Worm (Caenorhabditis elegans) whole organism, early embryonic: ENCODE data around the gene srt-68.

Experiments
- B0310.2 ChIP-seq: sonication (generic microtip); optimal IDR thresholded peaks from 2 replicates; lab custom pipeline; 2016; ENCODE audit warnings: mild to moderate bottlenecking, missing genetic modification characterization, missing compliant biosample characterization
- F13C5.2 ChIP-seq: sonication (generic microtip); optimal IDR thresholded peaks from 2 replicates; lab custom pipeline; 2017; ENCODE audit warnings: mild to moderate bottlenecking, missing genetic modification characterization, inconsistent platforms, missing compliant biosample characterization
- ama-1 ChIP-seq: fragments of 150-350 bp; optimal IDR thresholded peaks from 2 replicates; lab custom pipeline; 2014
- ceh-13 ChIP-seq: fragments of 200-800 bp; sonication (Bioruptor generic); optimal IDR thresholded peaks from 2 replicates; lab custom pipeline; 2018; ENCODE audit warnings: mild to moderate bottlenecking, missing genetic modification characterization, missing compliant biosample characterization
- flt-1 ChIP-seq: fragments of 200-800 bp; sonication (Bioruptor generic); IDR thresholded peaks from 2 replicates; pipeline ENCODE4 v1.3.6; 2022; ENCODE audit warnings: missing genetic modification characterization, missing compliant biosample characterization
- hmbx-1 ChIP-seq: sonication (generic microtip); optimal IDR thresholded peaks from 2 replicates; lab custom pipeline; 2016; ENCODE audit warnings: mild to moderate bottlenecking, missing genetic modification characterization, missing compliant biosample characterization
- hmg-4 ChIP-seq: fragments of 200-800 bp; sonication (Bioruptor generic); optimal IDR thresholded peaks from 2 replicates; lab custom pipeline; 2018; ENCODE audit warnings: mild to moderate bottlenecking, missing genetic modification characterization, missing compliant biosample characterization
- hnd-1 ChIP-seq: sonication (generic microtip); optimal IDR thresholded peaks from 2 replicates; lab custom pipeline; 2016; ENCODE audit warnings: missing genetic modification characterization, missing compliant biosample characterization
- scrt-1 ChIP-seq: fragments of 200-800 bp; sonication (Bioruptor generic); IDR thresholded peaks from 2 replicates; pipeline ENCODE4 v1.3.6; 2022; ENCODE audit warnings: missing genetic modification characterization, missing compliant biosample characterization
- tbx-11 ChIP-seq: fragments of 200-800 bp; sonication (Bioruptor generic); IDR thresholded peaks from 2 replicates; pipeline ENCODE4 v1.3.6; 2022; ENCODE audit warnings: missing genetic modification characterization, missing compliant biosample characterization
- tra-4 ChIP-seq: sonication (generic microtip); optimal IDR thresholded peaks from 2 replicates; lab custom pipeline; 2017; ENCODE audit warnings: missing genetic modification characterization, missing compliant biosample characterization

ce11 chrV:5273241-5273640 lies 21.3 kb upstream of the srt-68 start:
- TF ChIP-seq scrt-1 (GFP tag; lab: Robert Waterston, UW) (no peak), F13C5.2 (no peak), ama-1 (no peak), hmbx-1 (tag; lab: Kevin White, UChicago) (no peak), tbx-11 (GFP tag; lab: Robert Waterston, UW) (no peak), flt-1 (GFP tag; lab: Robert Waterston, UW) (no peak), B0310.2 (tag; lab: Kevin White, UChicago) (no peak), hmg-4 (GFP tag; lab: Kevin White, UChicago) (no peak), ceh-13 (no peak), hnd-1 (no peak), tra-4 (tag; lab: Kevin White, UChicago) (no peak)
